Fruit fly (Drosophila melanogaster) S2 (cell line): ENCODE results near the gene CG12065.

Experiments
- CG8478 ChIP-seq: fragments of >200 bp; optimal IDR thresholded peaks from 2 replicates; lab custom pipeline; 2018
- CTCF ChIP-seq, 2 experiments: fragments of >200 bp; optimal IDR thresholded peaks; 2 replicates each; lab custom pipeline; 2018

dm6 chrX:8529598-8529997 is 44.5 kb upstream of the CG12065 start, which contains the start of gene PIP82:
- TF ChIP-seq CG8478 (lab: Kevin White, UChicago), result no peak
- TF ChIP-seq CTCF (optimal IDR thresholded peaks at IDR 0.05; lab: Kevin White, UChicago), result no peak
